Worm (Caenorhabditis elegans) whole organism, young adult: ENCODE results near the gene inx-5.

Source experiments
- bed-2 ChIP-seq: fragments of 200-800 bp; sonication (Bioruptor generic); IDR thresholded peaks from 2 replicates; pipeline ENCODE4 v1.3.6; 2022; ENCODE audit warnings: missing genetic modification reagents, missing genetic modification characterization, missing compliant biosample characterization
- ceh-27 ChIP-seq: fragments of 200-800 bp; sonication (Bioruptor generic); optimal IDR thresholded peaks from 2 replicates; lab custom pipeline; 2018; ENCODE audit warnings: mild to moderate bottlenecking, missing genetic modification characterization, moderate library complexity, missing compliant biosample characterization
- snpc-4 ChIP-seq, 5 experiments: fragments of 150-350 bp in 1 of 5; sonication (generic microtip) in 4 of 5; optimal IDR thresholded peaks; 2 replicates each; lab custom pipeline; 2014 to 2018; ENCODE audit warnings: missing genetic modification characterization in 5 of 5, missing biosample characterization in 3 of 5, antibody characterized with exemption in 2 of 5, mild to moderate bottlenecking in 2 of 5, missing compliant biosample characterization in 2 of 5, missing genotype in 2 of 5, moderate library complexity in 2 of 5, missing genetic modification reagents in 1 of 5

ce11 chrX:8340393-8340792 is 38.2 kb upstream of the inx-5 start, which contains the start of gene F55E10.2:
- TF ChIP-seq ceh-27 (GFP tag; lab: Kevin White, UChicago) = no peak
- TF ChIP-seq bed-2 (GFP tag; lab: Robert Waterston, UW) = no peak
- no peak for TF ChIP-seq snpc-4 (GFP tag; optimal IDR thresholded peaks at IDR 0.05; lab: Kevin White, UChicago)
- TF ChIP-seq snpc-4 (tag; optimal IDR thresholded peaks at IDR 0.05; lab: Kevin White, UChicago) = no peak
